Fruit fly (Drosophila melanogaster) S2 (cell line): ENCODE results near the gene CG17140.
A peak's percentile ranks its signal among the peaks of the same experiment; 100 is the strongest.

Experiments used
- CG8478 ChIP-seq: fragments of >200 bp; optimal IDR thresholded peaks from 2 replicates; lab custom pipeline; 2018
- CTCF ChIP-seq, 2 experiments: fragments of >200 bp; optimal IDR thresholded peaks; 2 replicates each; lab custom pipeline; 2018

- TF ChIP-seq CTCF (optimal IDR thresholded peaks at IDR 0.05; lab: Kevin White, UChicago) (peak; percentile 12 to 19), CG8478 (lab: Kevin White, UChicago) (no peak)
These were observed 3.1 kb downstream of the CG17140 start, which contains the start of gene CG6700 for dm6 chr2L:10842326-10842725.
